Worm (Caenorhabditis elegans) whole organism, young adult: ENCODE results near the gene C05G5.1.
A peak's percentile ranks its signal among the peaks of the same experiment; 100 is the strongest.

Experiments
- B0019.2 ChIP-seq: fragments of 200-800 bp; sonication (Bioruptor generic); conservative IDR thresholded peaks from 2 replicates; pipeline ENCODE4 v1.3.6; 2022; ENCODE audit warnings: missing genetic modification reagents, missing genetic modification characterization, missing compliant biosample characterization
- B0035.1 ChIP-seq: sonication (generic microtip); optimal IDR thresholded peaks from 2 replicates; lab custom pipeline; 2016; ENCODE audit warnings: missing genetic modification characterization, mild to moderate bottlenecking, missing compliant biosample characterization, missing genotype, missing genetic modification reagents
- B0261.1 ChIP-seq: sonication (generic microtip); optimal IDR thresholded peaks from 2 replicates; lab custom pipeline; 2016; ENCODE audit warnings: mild to moderate bottlenecking, missing genetic modification characterization, moderate library complexity, missing compliant biosample characterization
- C17E4.6 ChIP-seq: fragments of 200-800 bp; sonication (Bioruptor generic); IDR thresholded peaks from 2 replicates; pipeline ENCODE4 v1.3.6; 2022; ENCODE audit warnings: missing genetic modification reagents, missing genetic modification characterization, missing compliant biosample characterization
- F10E7.11 ChIP-seq: sonication (generic microtip); optimal IDR thresholded peaks from 2 replicates; lab custom pipeline; 2017; ENCODE audit warnings: mild to moderate bottlenecking, missing genetic modification characterization, moderate library complexity, missing compliant biosample characterization
- K11D2.4 ChIP-seq: fragments of 200-800 bp; sonication (Bioruptor generic); IDR thresholded peaks from 2 replicates; pipeline ENCODE4 v1.3.6; 2022; ENCODE audit warnings: missing genetic modification reagents, missing genetic modification characterization, missing compliant biosample characterization
- T26A5.8 ChIP-seq: sonication (generic microtip); optimal IDR thresholded peaks from 2 replicates; lab custom pipeline; 2016; ENCODE audit warnings: missing genetic modification characterization, missing compliant biosample characterization
- Y53F4B.3 ChIP-seq: fragments of 200-800 bp; sonication (Bioruptor generic); IDR thresholded peaks from 2 replicates; pipeline ENCODE4 v1.3.6; 2022; ENCODE audit warnings: missing genetic modification reagents, missing genetic modification characterization, missing compliant biosample characterization
- Y56A3A.18 ChIP-seq: fragments of 200-800 bp; sonication (Bioruptor generic); IDR thresholded peaks from 2 replicates; pipeline ENCODE4 v1.3.6; 2022; ENCODE audit warnings: missing genetic modification reagents, missing genetic modification characterization, missing compliant biosample characterization
- atf-7 ChIP-seq: sonication (generic microtip); optimal IDR thresholded peaks from 2 replicates; lab custom pipeline; 2017; ENCODE audit warnings: mild to moderate bottlenecking, missing genetic modification characterization, missing compliant biosample characterization
- athp-1 ChIP-seq: sonication (generic microtip); optimal IDR thresholded peaks from 2 replicates; lab custom pipeline; 2017; ENCODE audit warnings: mild to moderate bottlenecking, missing genetic modification characterization, missing compliant biosample characterization
- attf-5 ChIP-seq: fragments of 200-800 bp; sonication (Bioruptor generic); optimal IDR thresholded peaks from 2 replicates; lab custom pipeline; 2018; ENCODE audit warnings: mild to moderate bottlenecking, missing genetic modification characterization, missing compliant biosample characterization
- bed-2 ChIP-seq: fragments of 200-800 bp; sonication (Bioruptor generic); IDR thresholded peaks from 2 replicates; pipeline ENCODE4 v1.3.6; 2022; ENCODE audit warnings: missing genetic modification reagents, missing genetic modification characterization, missing compliant biosample characterization
- ceh-27 ChIP-seq: fragments of 200-800 bp; sonication (Bioruptor generic); optimal IDR thresholded peaks from 2 replicates; lab custom pipeline; 2018; ENCODE audit warnings: mild to moderate bottlenecking, missing genetic modification characterization, moderate library complexity, missing compliant biosample characterization
- ceh-40 ChIP-seq: fragments of 200-800 bp; sonication (Bioruptor generic); IDR thresholded peaks from 2 replicates; pipeline ENCODE4 v1.3.6; 2022; ENCODE audit warnings: missing genetic modification characterization, missing compliant biosample characterization
- ceh-58 ChIP-seq: fragments of 200-800 bp; sonication (Bioruptor generic); IDR thresholded peaks from 2 replicates; pipeline ENCODE4 v1.3.6; 2022; ENCODE audit warnings: missing genetic modification characterization, missing compliant biosample characterization
- ceh-79 ChIP-seq: sonication (generic microtip); optimal IDR thresholded peaks from 2 replicates; lab custom pipeline; 2017; ENCODE audit warnings: mild to moderate bottlenecking, missing genetic modification characterization, missing compliant biosample characterization
- ceh-91 ChIP-seq: fragments of 200-800 bp; sonication (Bioruptor generic); IDR thresholded peaks from 2 replicates; pipeline ENCODE4 v1.3.6; 2022; ENCODE audit warnings: missing genetic modification reagents, missing genetic modification characterization, missing compliant biosample characterization
- chd-7 ChIP-seq: sonication (generic microtip); optimal IDR thresholded peaks from 2 replicates; lab custom pipeline; 2016; ENCODE audit warnings: mild to moderate bottlenecking, missing genetic modification characterization, moderate library complexity, missing compliant biosample characterization
- dox-1 ChIP-seq: fragments of 200-800 bp; sonication (Bioruptor generic); IDR thresholded peaks from 2 replicates; pipeline ENCODE4 v1.3.6; 2022; ENCODE audit warnings: missing genetic modification reagents, missing genetic modification characterization, missing compliant biosample characterization
- dpl-1 ChIP-seq: fragments of 150-350 bp; optimal IDR thresholded peaks from 2 replicates; lab custom pipeline; 2014; ENCODE audit warnings: missing biosample characterization, missing genetic modification reagents, missing genetic modification characterization
- egl-18 ChIP-seq: fragments of 200-800 bp; sonication (Bioruptor generic); IDR thresholded peaks from 2 replicates; pipeline ENCODE4 v1.3.6; 2022; ENCODE audit warnings: missing genetic modification reagents, missing genetic modification characterization, missing compliant biosample characterization
- egl-44 ChIP-seq: fragments of 200-800 bp; sonication (Bioruptor generic); IDR thresholded peaks from 2 replicates; pipeline ENCODE4 v1.3.6; 2022; ENCODE audit warnings: missing genetic modification reagents, missing genetic modification characterization, missing compliant biosample characterization
- fkh-3 ChIP-seq: sonication (generic microtip); optimal IDR thresholded peaks from 2 replicates; lab custom pipeline; 2016; ENCODE audit warnings: mild to moderate bottlenecking, missing genetic modification characterization, missing compliant biosample characterization
- hlh-12 ChIP-seq: sonication (generic microtip); optimal IDR thresholded peaks from 2 replicates; lab custom pipeline; 2016; ENCODE audit warnings: missing genetic modification characterization, missing compliant biosample characterization
- hmg-20 ChIP-seq: fragments of 200-800 bp; sonication (Bioruptor generic); IDR thresholded peaks from 2 replicates; pipeline ENCODE4 v1.3.6; 2022; ENCODE audit warnings: missing genetic modification reagents, missing genetic modification characterization, missing compliant biosample characterization
- hsf-1 ChIP-seq: fragments of 200-800 bp; sonication (Bioruptor generic); IDR thresholded peaks from 2 replicates; pipeline ENCODE4 v1.3.6; 2022; ENCODE audit warnings: missing genetic modification reagents, missing genetic modification characterization, missing compliant biosample characterization
- lsl-1 ChIP-seq: fragments of 200-800 bp; sonication (Bioruptor generic); optimal IDR thresholded peaks from 2 replicates; lab custom pipeline; 2018; ENCODE audit warnings: mild to moderate bottlenecking, missing genetic modification characterization, moderate library complexity, missing compliant biosample characterization
- madf-10 ChIP-seq: sonication (generic microtip); optimal IDR thresholded peaks from 2 replicates; lab custom pipeline; 2016; ENCODE audit warnings: mild to moderate bottlenecking, missing genetic modification characterization, missing compliant biosample characterization
- madf-3 ChIP-seq: fragments of 200-800 bp; sonication (Bioruptor generic); IDR thresholded peaks from 2 replicates; pipeline ENCODE4 v1.3.6; 2022; ENCODE audit warnings: missing genetic modification reagents, missing genetic modification characterization, missing compliant biosample characterization
- nfyb-1 ChIP-seq: fragments of 200-800 bp; sonication (Bioruptor generic); IDR thresholded peaks from 2 replicates; pipeline ENCODE4 v1.3.6; 2022; ENCODE audit warnings: missing genetic modification reagents, missing genetic modification characterization, missing compliant biosample characterization
- nhr-120 ChIP-seq: fragments of 200-800 bp; sonication (Bioruptor generic); IDR thresholded peaks from 2 replicates; pipeline ENCODE4 v1.3.6; 2022; ENCODE audit warnings: missing genetic modification characterization, missing compliant biosample characterization
- nhr-90 ChIP-seq: sonication (generic microtip); optimal IDR thresholded peaks from 2 replicates; lab custom pipeline; 2016; ENCODE audit warnings: missing genotype, mild to moderate bottlenecking, missing genetic modification characterization, missing compliant biosample characterization
- pha-4 ChIP-seq: fragments of 150-350 bp; sonication (generic microtip); optimal IDR thresholded peaks from 2 replicates; lab custom pipeline; 2014; ENCODE audit warnings: missing biosample characterization, missing genetic modification reagents, missing genetic modification characterization
- rcor-1 ChIP-seq: fragments of 200-800 bp; sonication (Bioruptor generic); IDR thresholded peaks from 2 replicates; pipeline ENCODE4 v1.3.6; 2022; ENCODE audit warnings: missing genetic modification reagents, missing genetic modification characterization, missing compliant biosample characterization
- sea-2 ChIP-seq: fragments of 200-800 bp; sonication (Bioruptor generic); IDR thresholded peaks from 2 replicates; pipeline ENCODE4 v1.3.6; 2022; ENCODE audit warnings: missing genetic modification characterization, missing compliant biosample characterization
- snpc-1.1 ChIP-seq: sonication (generic microtip); optimal IDR thresholded peaks from 2 replicates; lab custom pipeline; 2017; ENCODE audit warnings: missing genetic modification characterization, mild to moderate bottlenecking, missing compliant biosample characterization, antibody characterized with exemption, moderate library complexity, missing genotype, missing genetic modification reagents; ENCODE audit not compliant: insufficient read depth
- sptf-2 ChIP-seq: fragments of 200-800 bp; sonication (Bioruptor generic); optimal IDR thresholded peaks from 2 replicates; lab custom pipeline; 2018; ENCODE audit warnings: mild to moderate bottlenecking, missing genetic modification characterization, missing compliant biosample characterization
- tbp1 ChIP-seq: fragments of 200-800 bp; sonication (Bioruptor generic); optimal IDR thresholded peaks from 2 replicates; lab custom pipeline; 2018; ENCODE audit warnings: mild to moderate bottlenecking, missing genetic modification characterization, missing compliant biosample characterization
- zfh-2 ChIP-seq: fragments of 200-800 bp; sonication (Bioruptor generic); conservative IDR thresholded peaks from 2 replicates; pipeline ENCODE4 v1.3.6; 2022; ENCODE audit warnings: missing genetic modification reagents, missing genetic modification characterization, missing compliant biosample characterization
- ztf-22 ChIP-seq: fragments of 200-800 bp; sonication (Bioruptor generic); optimal IDR thresholded peaks from 2 replicates; lab custom pipeline; 2018; ENCODE audit warnings: mild to moderate bottlenecking, missing genetic modification characterization, moderate library complexity, missing compliant biosample characterization
- ztf-26 ChIP-seq: sonication (generic microtip); optimal IDR thresholded peaks from 2 replicates; lab custom pipeline; 2017; ENCODE audit warnings: missing genetic modification characterization, missing compliant biosample characterization
- ztf-28 ChIP-seq: fragments of 200-800 bp; sonication (Bioruptor generic); IDR thresholded peaks from 2 replicates; pipeline ENCODE4 v1.3.6; 2022; ENCODE audit warnings: missing genetic modification reagents, missing genetic modification characterization, missing compliant biosample characterization
- ztf-3 ChIP-seq: fragments of 200-800 bp; sonication (Bioruptor generic); optimal IDR thresholded peaks from 2 replicates; lab custom pipeline; 2018; ENCODE audit warnings: mild to moderate bottlenecking, missing genetic modification characterization, missing compliant biosample characterization

C05G5.1 gene

ce11 chrX:14731828-14732331 is 8.0 kb downstream of the C05G5.1 start, which contains the start of gene F33C8.4:
TSS of gene F33C8.4 (plus strand) at chrX:14732281.
- TF ChIP-seq madf-3 (GFP tag; lab: Robert Waterston, UW) (no peak), dpl-1 (GFP tag; lab: Kevin White, UChicago) (no peak), egl-44 (GFP tag; lab: Robert Waterston, UW) (no peak), atf-7 (tag; lab: Kevin White, UChicago) (no peak), ceh-40 (GFP tag; lab: Robert Waterston, UW) (no peak), bed-2 (GFP tag; lab: Robert Waterston, UW) (no peak), F10E7.11 (tag; lab: Kevin White, UChicago) (no peak), sea-2 (GFP tag; lab: Robert Waterston, UW) (no peak), ztf-28 (GFP tag; lab: Robert Waterston, UW) (no peak), pha-4 (tag; lab: Kevin White, UChicago) (no peak), sptf-2 (GFP tag; lab: Kevin White, UChicago) (no peak), ztf-3 (GFP tag; lab: Kevin White, UChicago) (no peak), egl-18 (no peak), ztf-22 (no peak), hmg-20 (GFP tag; lab: Robert Waterston, UW) (no peak), madf-10 (tag; lab: Kevin White, UChicago) (no peak)
- TF ChIP-seq, all 124 proteins: peak for 0

ce11 chrX:14729319-14729718 is 10.6 kb downstream of the C05G5.1 start, which contains the start of gene tsp-8:
TSS of gene tsp-8 (minus strand) at chrX:14729503.
- TF ChIP-seq nhr-90 (no peak), fkh-3 (tag; lab: Kevin White, UChicago) (no peak), Y53F4B.3 (GFP tag; lab: Robert Waterston, UW) (no peak), snpc-1.1 (tag; lab: Kevin White, UChicago) (no peak), B0261.1 (no peak), madf-10 (tag; lab: Kevin White, UChicago) (no peak), lsl-1 (no peak), dox-1 (GFP tag; lab: Robert Waterston, UW) (no peak), ceh-91 (GFP tag; lab: Robert Waterston, UW) (no peak), ceh-58 (GFP tag; lab: Robert Waterston, UW) (no peak), chd-7 (no peak), ztf-26 (no peak)

ce11 chrX:14724935-14725334 is 15.0 kb downstream of the C05G5.1 start:
- TF ChIP-seq T26A5.8 = no peak
- TF ChIP-seq zfh-2 (GFP tag; lab: Robert Waterston, UW) = peak; percentile 77
- 0 out of 2 replicates have a peak, but pooled peaks have one; percentile 43 for TF ChIP-seq K11D2.4
- no peak for TF ChIP-seq dox-1 (GFP tag; lab: Robert Waterston, UW)
- no peak for TF ChIP-seq ceh-40 (GFP tag; lab: Robert Waterston, UW)
- no peak for TF ChIP-seq tbp1 (GFP tag; lab: Kevin White, UChicago)
- TF ChIP-seq, all 124 proteins: peak for 2

- TF ChIP-seq hsf-1 (GFP tag; lab: Robert Waterston, UW) = peak; percentile 94
- TF ChIP-seq, all 124 proteins: peak for 1; not testable (repeated sequence) for 123
Measured at ce11 chrX:14724139-14724538, 15.8 kb downstream of the C05G5.1 start.

ce11 chrX:14721098-14721497 is 18.8 kb downstream of the C05G5.1 start, which contains the start of gene F33C8.2:
TSS of gene F33C8.2 (plus strand) at chrX:14721398.
- no peak for TF ChIP-seq hlh-12
- no peak for TF ChIP-seq sea-2 (GFP tag; lab: Robert Waterston, UW)
- TF ChIP-seq B0019.2 (GFP tag; lab: Robert Waterston, UW) = no peak
- TF ChIP-seq Y56A3A.18 (GFP tag; lab: Robert Waterston, UW) = no peak
- TF ChIP-seq nhr-120 (GFP tag; lab: Robert Waterston, UW) = no peak
- TF ChIP-seq attf-5 = no peak
- no peak for TF ChIP-seq B0035.1
- TF ChIP-seq ztf-22 = no peak
- TF ChIP-seq rcor-1 (GFP tag; lab: Robert Waterston, UW) = no peak
- no peak for TF ChIP-seq athp-1 (tag; lab: Kevin White, UChicago)
- TF ChIP-seq sptf-2 (GFP tag; lab: Kevin White, UChicago) = no peak
- TF ChIP-seq C17E4.6 (GFP tag; lab: Robert Waterston, UW) = no peak
- TF ChIP-seq nfyb-1 (GFP tag; lab: Robert Waterston, UW) = no peak
- no peak for TF ChIP-seq ceh-27 (GFP tag; lab: Kevin White, UChicago)
- TF ChIP-seq ceh-79 (tag; lab: Kevin White, UChicago) = no peak
